Fruit fly (Drosophila melanogaster): Measurements from ENCODE around the gene Hex-A.
A peak's percentile ranks its signal among the peaks of the same experiment; 100 is the strongest.

The Hex-A gene

dm6 chrX:9578696-9579509 is 6.6 kb upstream of the Hex-A start (continued):
- peak; percentile 98 for TF ChIP-seq tgo (GFP tag; IDR thresholded peaks at IDR 0.05)
- TF ChIP-seq Adf1 (GFP tag; IDR thresholded peaks at IDR 0.05): peak; percentile 92
- no peak for TF ChIP-seq HLH4C (GFP tag; IDR thresholded peaks at IDR 0.05; ENCODE audit: partially characterized antibody)
- peak; percentile 99 for TF ChIP-seq CG2712 (tag; optimal IDR thresholded peaks at IDR 0.05)
- peak; percentile 91 for TF ChIP-seq Fer2 (tag; optimal IDR thresholded peaks at IDR 0.05)
- peak; percentile 97 for TF ChIP-seq CG4820 (GFP tag; optimal IDR thresholded peaks at IDR 0.05)
- TF ChIP-seq CG2875 (GFP tag; optimal IDR thresholded peaks at IDR 0.05): peak; percentile 99
- TF ChIP-seq zen2 (GFP tag; IDR thresholded peaks at IDR 0.05; ENCODE audit: partially characterized antibody): no peak
- TF ChIP-seq CG34422 (GFP tag; IDR thresholded peaks at IDR 0.05): peak; percentile 99
- peak; percentile 99 for TF ChIP-seq CG2202 (tag; optimal IDR thresholded peaks at IDR 0.05)
- peak; percentile 97 for TF ChIP-seq seq (GFP tag; IDR thresholded peaks at IDR 0.05)
- peak; percentile 91 for TF ChIP-seq CG6683 (GFP tag; optimal IDR thresholded peaks at IDR 0.05)
- TF ChIP-seq eve (GFP tag; optimal IDR thresholded peaks at IDR 0.05): peak; percentile 77 to 94
- peak; percentile 98 for TF ChIP-seq slp2 (GFP tag; optimal IDR thresholded peaks at IDR 0.05)
- TF ChIP-seq Tbp (GFP tag; optimal IDR thresholded peaks at IDR 0.05): no peak
- TF ChIP-seq Dad (GFP tag; optimal IDR thresholded peaks at IDR 0.05): peak; percentile 99
- peak; percentile 98 for TF ChIP-seq CG4730 (GFP tag; IDR thresholded peaks at IDR 0.05)
- peak; percentile 84 for TF ChIP-seq Jarid2 (GFP tag; optimal IDR thresholded peaks at IDR 0.05)
- peak; percentile 98 for TF ChIP-seq ase (GFP tag; IDR thresholded peaks at IDR 0.05)
- no peak for TF ChIP-seq Scr (GFP tag; IDR thresholded peaks at IDR 0.05; ENCODE audit: partially characterized antibody)
- TF ChIP-seq CG8359 (GFP tag; optimal IDR thresholded peaks at IDR 0.05; ENCODE audit: borderline replicate concordance): peak; percentile 91
- TF ChIP-seq klu (GFP tag; IDR thresholded peaks at IDR 0.05): peak; percentile 96
- peak; percentile 55 for TF ChIP-seq stwl (tag; optimal IDR thresholded peaks at IDR 0.05)
- peak; percentile 97 for TF ChIP-seq dati (GFP tag; IDR thresholded peaks at IDR 0.05)
- TF ChIP-seq sens (GFP tag): peak; percentile 100
- peak; percentile 39 to 40 for TF ChIP-seq insv (GFP tag; optimal IDR thresholded peaks at IDR 0.05)
- peak; percentile 86 for TF ChIP-seq CG31365 (tag; optimal IDR thresholded peaks at IDR 0.05)
- no peak for TF ChIP-seq vnd (GFP tag; IDR thresholded peaks at IDR 0.05; ENCODE audit: partially characterized antibody)
- no peak for TF ChIP-seq cg (GFP tag; optimal IDR thresholded peaks at IDR 0.05)
- TF ChIP-seq CG12744 (GFP tag; optimal IDR thresholded peaks at IDR 0.05): peak; percentile 95
- peak; percentile 96 for TF ChIP-seq MBD-R2 (GFP tag; IDR thresholded peaks at IDR 0.05)
- TF ChIP-seq inv (GFP tag; IDR thresholded peaks at IDR 0.05; ENCODE audit: partially characterized antibody): no peak
- peak; percentile 94 for TF ChIP-seq CG31388 (GFP tag; optimal IDR thresholded peaks at IDR 0.05)
- TF ChIP-seq wdn (GFP tag; IDR thresholded peaks at IDR 0.05): peak; percentile 98
- peak; percentile 94 for TF ChIP-seq CG17568 (GFP tag; optimal IDR thresholded peaks at IDR 0.05)
- TF ChIP-seq mirr (GFP tag; optimal IDR thresholded peaks at IDR 0.05): peak; percentile 65
- peak; percentile 98 for TF ChIP-seq Atf-2 (GFP tag; optimal IDR thresholded peaks at IDR 0.05)
- peak; percentile 91 for TF ChIP-seq CG10274 (GFP tag; optimal IDR thresholded peaks at IDR 0.05)
- peak; percentile 88 for TF ChIP-seq CG8281 (tag; optimal IDR thresholded peaks at IDR 0.05)
- peak; percentile 96 for TF ChIP-seq Spps (tag; optimal IDR thresholded peaks at IDR 0.05)
- TF ChIP-seq z (GFP tag; IDR thresholded peaks at IDR 0.05): peak; percentile 81; the same call in 2 of the 3 replicates
- peak; percentile 97 for TF ChIP-seq CG1647 (GFP tag; optimal IDR thresholded peaks at IDR 0.05)
- peak; percentile 99 for TF ChIP-seq Hsf (GFP tag; optimal IDR thresholded peaks at IDR 0.05)
- peak; percentile 98 for TF ChIP-seq Side (GFP tag; optimal IDR thresholded peaks at IDR 0.05)
- peak; percentile 99 for TF ChIP-seq gem (tag; optimal IDR thresholded peaks at IDR 0.05)
- peak; percentile 98 for TF ChIP-seq CG9727 (GFP tag; optimal IDR thresholded peaks at IDR 0.05)
- TF ChIP-seq row (GFP tag; IDR thresholded peaks at IDR 0.05): peak; percentile 98
- TF ChIP-seq Ravus (GFP tag; IDR thresholded peaks at IDR 0.05): peak; percentile 94
- no peak for TF ChIP-seq CG42726 (GFP tag; IDR thresholded peaks at IDR 0.05; ENCODE audit: partially characterized antibody)

All from whole organism, embryonic.